Fruit fly (Drosophila melanogaster): ENCODE data around the gene CG4318.
A peak's percentile ranks its signal among the peaks of the same experiment; 100 is the strongest.

Gene CG4318

dm6 chrX:13108144-13108824 is 46.4 kb downstream of the CG4318 start, which contains the start of gene Fer3HCH (continued):
- TF ChIP-seq cas (GFP tag; IDR thresholded peaks at IDR 0.05) (no peak), zf30C (GFP tag; optimal IDR thresholded peaks at IDR 0.05) (no peak), slbo (GFP tag; IDR thresholded peaks at IDR 0.05) (no peak), ind (GFP tag; optimal IDR thresholded peaks at IDR 0.05) (no peak), bigmax (GFP tag; optimal IDR thresholded peaks at IDR 0.05) (no peak), D (optimal IDR thresholded peaks at IDR 0.05) (no peak), D (GFP tag; optimal IDR thresholded peaks at IDR 0.05) (no peak), Blimp-1 (GFP tag; optimal IDR thresholded peaks at IDR 0.05) (peak; percentile 9), CG6813 (GFP tag; optimal IDR thresholded peaks at IDR 0.05) (no peak), CG12104 (GFP tag; optimal IDR thresholded peaks at IDR 0.05) (peak; percentile 12), luna (GFP tag; optimal IDR thresholded peaks at IDR 0.05) (no peak), z (GFP tag; IDR thresholded peaks at IDR 0.05) (no peak), al (GFP tag; IDR thresholded peaks at IDR 0.05) (no peak), stc (GFP tag; IDR thresholded peaks at IDR 0.05) (no peak), CG11723 (GFP tag; optimal IDR thresholded peaks at IDR 0.05) (no peak), ewg (GFP tag; optimal IDR thresholded peaks at IDR 0.05) (no peak), Dip3 (GFP tag; optimal IDR thresholded peaks at IDR 0.05) (no peak), CG17359 (tag; optimal IDR thresholded peaks at IDR 0.05) (peak; percentile 23), pnt (GFP tag; optimal IDR thresholded peaks at IDR 0.05) (no peak), CG9437 (GFP tag; optimal IDR thresholded peaks at IDR 0.05) (no peak), Atf6 (GFP tag; IDR thresholded peaks at IDR 0.05) (no peak), Nf-YA (GFP tag; IDR thresholded peaks at IDR 0.05) (no peak), CG17385 (GFP tag; optimal IDR thresholded peaks at IDR 0.05) (no peak), CG14860 (GFP tag; IDR thresholded peaks at IDR 0.05; ENCODE audit: partially characterized antibody) (no peak), CoRest (tag; optimal IDR thresholded peaks at IDR 0.05) (no peak), Aef1 (GFP tag; IDR thresholded peaks at IDR 0.05) (no peak), CG18262 (tag; optimal IDR thresholded peaks at IDR 0.05) (peak; percentile 4), Ets97D (GFP tag; optimal IDR thresholded peaks at IDR 0.05) (no peak), CG8944 (GFP tag; optimal IDR thresholded peaks at IDR 0.05) (no peak), pho (GFP tag; optimal IDR thresholded peaks at IDR 0.05) (no peak), Xrp1 (GFP tag; IDR thresholded peaks at IDR 0.05) (peak; percentile 25; the same call in 1 of the 2 replicates), Med (GFP tag) (peak; percentile 68), Bgb (GFP tag; IDR thresholded peaks at IDR 0.05; ENCODE audit: partially characterized antibody) (no peak), MBD-R2 (GFP tag; IDR thresholded peaks at IDR 0.05) (no peak), CG7839 (tag; optimal IDR thresholded peaks at IDR 0.05) (peak; percentile 24), CG8290 (GFP tag; optimal IDR thresholded peaks at IDR 0.05) (no peak), CG8290 (tag; optimal IDR thresholded peaks at IDR 0.05) (peak in 1 of 2 experiments; percentile 47), CG15479 (GFP tag; optimal IDR thresholded peaks at IDR 0.05) (no peak), CG14667 (GFP tag; IDR thresholded peaks at IDR 0.05) (no peak), CG17612 (GFP tag; IDR thresholded peaks at IDR 0.05) (0 out of 2 replicates have a peak, but pooled peaks have one; percentile 12), CG9817 (tag; optimal IDR thresholded peaks at IDR 0.05) (no peak), danr (GFP tag; IDR thresholded peaks at IDR 0.05) (no peak), CG16779 (GFP tag; IDR thresholded peaks at IDR 0.05) (no peak), tio (GFP tag; optimal IDR thresholded peaks at IDR 0.05) (no peak), CG10147 (GFP tag; optimal IDR thresholded peaks at IDR 0.05) (no peak), scrt (GFP tag; optimal IDR thresholded peaks at IDR 0.05) (no peak), CG32767 (GFP tag; IDR thresholded peaks at IDR 0.05) (no peak), CG10654 (GFP tag; optimal IDR thresholded peaks at IDR 0.05) (no peak), sc (optimal IDR thresholded peaks at IDR 0.05) (no peak), sc (GFP tag; optimal IDR thresholded peaks at IDR 0.05) (no peak), Hey (tag; optimal IDR thresholded peaks at IDR 0.05) (no peak), Oaz (GFP tag; IDR thresholded peaks at IDR 0.05) (no peak)
